Worm (Caenorhabditis elegans) whole organism, L3 larva: Measurements from ENCODE around the gene dph-1.

Experiments used
- sea-2 ChIP-seq: fragments of 150-350 bp; sonication (generic microtip); optimal IDR thresholded peaks from 4 replicates; lab custom pipeline; 2014; ENCODE audit warnings: missing biosample characterization, missing genetic modification reagents, missing genetic modification characterization
- zag-1 ChIP-seq: fragments of 150-350 bp; optimal IDR thresholded peaks from 2 replicates; lab custom pipeline; 2014; ENCODE audit warnings: missing biosample characterization, missing genetic modification characterization

The dph-1 gene

ce11 chrIII:3745138-3745537 is 38.5 kb downstream of the dph-1 start, which contains the start of gene lin-48:
lin-48 (plus strand) TSS chrIII:3745438.
- TF ChIP-seq zag-1 (no peak), sea-2 (GFP tag; lab: Kevin White, UChicago) (no peak)
